Worm (Caenorhabditis elegans) whole organism, early embryonic: ENCODE data around the gene F13E6.1.

Source experiments
- flt-1 ChIP-seq: fragments of 200-800 bp; sonication (Bioruptor generic); IDR thresholded peaks from 2 replicates; pipeline ENCODE4 v1.3.6; 2022; ENCODE audit warnings: missing genetic modification characterization, missing compliant biosample characterization
- tbx-11 ChIP-seq: fragments of 200-800 bp; sonication (Bioruptor generic); IDR thresholded peaks from 2 replicates; pipeline ENCODE4 v1.3.6; 2022; ENCODE audit warnings: missing genetic modification characterization, missing compliant biosample characterization

DNA sequence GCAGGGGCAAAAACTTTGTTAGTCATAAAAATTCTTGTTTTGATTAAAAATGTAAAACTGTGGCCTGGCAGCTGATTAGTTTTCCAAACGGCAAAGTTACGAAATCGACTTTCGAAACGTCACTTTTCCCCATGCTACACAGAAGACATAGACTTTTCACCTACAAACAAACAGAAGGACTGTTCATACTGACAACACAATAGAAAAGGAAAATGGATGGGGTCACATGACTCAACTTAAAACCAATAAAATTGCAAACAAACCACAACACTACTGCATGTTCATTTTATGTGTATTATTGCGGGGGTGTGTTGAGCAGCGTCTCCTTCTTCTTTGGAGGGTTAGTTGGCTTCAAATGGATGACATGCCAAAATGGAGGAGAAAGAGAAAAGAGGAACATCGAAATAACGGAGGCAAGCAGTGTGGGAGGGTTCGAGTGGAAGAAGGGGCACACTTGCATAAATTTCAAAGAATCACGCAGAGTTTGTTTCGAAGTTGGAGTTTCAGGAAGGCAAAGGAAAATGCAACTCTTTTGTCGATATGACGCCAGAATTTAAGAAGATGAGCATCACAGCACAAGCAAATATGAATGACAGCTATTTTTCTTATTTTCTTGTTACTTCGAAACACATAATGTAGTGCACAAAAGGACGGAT is 1.3 kb upstream of the F13E6.1 start:
- no peak for TF ChIP-seq flt-1
- no peak for TF ChIP-seq tbx-11 (GFP tag; lab: Robert Waterston, UW)
